Worm (Caenorhabditis elegans) whole organism, L4 larva: Measurements from ENCODE around the gene C17B7.14.
A peak's percentile ranks its signal among the peaks of the same experiment; 100 is the strongest.

ENCODE experiments used
- F26F4.8 ChIP-seq: fragments of 200-800 bp; sonication (Bioruptor generic); conservative IDR thresholded peaks from 2 replicates; pipeline ENCODE4 v1.3.6; 2022; ENCODE audit warnings: missing genetic modification characterization, missing compliant biosample characterization
- T20F7.1 ChIP-seq: fragments of 200-800 bp; sonication (Bioruptor generic); optimal IDR thresholded peaks from 2 replicates; lab custom pipeline; 2018; ENCODE audit warnings: mild to moderate bottlenecking, missing genetic modification characterization, missing compliant biosample characterization
- Y105C5A.15 ChIP-seq: fragments of 200-800 bp; sonication (Bioruptor generic); IDR thresholded peaks from 2 replicates; pipeline ENCODE4 v1.3.6; 2022; ENCODE audit warnings: missing genetic modification characterization, missing compliant biosample characterization
- ZK546.5 ChIP-seq, 2 experiments: sonication (generic microtip); optimal IDR thresholded peaks; 2 replicates each; lab custom pipeline; 2017; ENCODE audit warnings: missing biosample characterization in 2 of 2, missing genetic modification characterization in 2 of 2
- aha-1 ChIP-seq: fragments of 150-350 bp; peaks from one replicate; lab custom pipeline; 2014; ENCODE audit warnings: missing biosample characterization, missing genetic modification characterization
- arid-1 ChIP-seq: fragments of 200-800 bp; sonication (Bioruptor generic); conservative IDR thresholded peaks from 2 replicates; pipeline ENCODE4 v1.3.6; 2022; ENCODE audit warnings: missing genetic modification reagents, missing genetic modification characterization, missing compliant biosample characterization
- attf-4 ChIP-seq: sonication (generic microtip); optimal IDR thresholded peaks from 3 replicates; lab custom pipeline; 2017; ENCODE audit warnings: missing biosample characterization, missing genetic modification characterization
- ceh-20 ChIP-seq: fragments of 200-800 bp; sonication (Bioruptor generic); IDR thresholded peaks from 2 replicates; pipeline ENCODE4 v1.3.6; 2022; ENCODE audit warnings: missing genetic modification reagents, missing genetic modification characterization, missing compliant biosample characterization
- ceh-28 ChIP-seq: fragments of 150-350 bp; optimal IDR thresholded peaks from 2 replicates; lab custom pipeline; 2014; ENCODE audit warnings: missing biosample characterization, missing genetic modification reagents, missing genetic modification characterization
- ceh-62 ChIP-seq: sonication (generic microtip); optimal IDR thresholded peaks from 2 replicates; lab custom pipeline; 2017; ENCODE audit warnings: missing biosample characterization, missing genetic modification characterization
- cey-2 ChIP-seq: sonication (generic microtip); optimal IDR thresholded peaks from 3 replicates; lab custom pipeline; 2017; ENCODE audit warnings: missing genetic modification characterization, mild to moderate bottlenecking, missing compliant biosample characterization, antibody characterized with exemption, borderline replicate concordance; ENCODE audit not compliant: insufficient read depth
- ctbp-1 ChIP-seq: fragments of 200-800 bp; sonication (Bioruptor generic); IDR thresholded peaks from 2 replicates; pipeline ENCODE4 v1.3.6; 2022; ENCODE audit warnings: missing genetic modification reagents, missing genetic modification characterization, missing compliant biosample characterization
- daf-16 ChIP-seq, 3 experiments: sonication (generic microtip); optimal IDR thresholded peaks; 2 replicates each; lab custom pipeline; 2016 to 2017; ENCODE audit warnings: missing genetic modification characterization in 3 of 3, missing genetic modification reagents in 3 of 3, mild to moderate bottlenecking in 2 of 3, missing compliant biosample characterization in 2 of 3, missing biosample characterization in 1 of 3, moderate library complexity in 1 of 3
- dmd-6 ChIP-seq: fragments of 200-800 bp; sonication (Bioruptor generic); IDR thresholded peaks from 2 replicates; pipeline ENCODE4 v1.3.6; 2022; ENCODE audit warnings: missing genetic modification reagents, missing genetic modification characterization, missing compliant biosample characterization
- dmd-8 ChIP-seq: fragments of 200-800 bp; sonication (Bioruptor generic); IDR thresholded peaks from 2 replicates; pipeline ENCODE4 v1.3.6; 2022; ENCODE audit warnings: missing genetic modification characterization, missing compliant biosample characterization
- dpl-1 ChIP-seq: fragments of 150-350 bp; optimal IDR thresholded peaks from 2 replicates; lab custom pipeline; 2014; ENCODE audit warnings: missing biosample characterization, missing genetic modification reagents, missing genetic modification characterization
- egl-27 ChIP-seq: sonication (generic microtip); optimal IDR thresholded peaks from 3 replicates; lab custom pipeline; 2017; ENCODE audit warnings: missing biosample characterization, missing genetic modification reagents, missing genetic modification characterization
- gei-8 ChIP-seq: fragments of 200-800 bp; sonication (Bioruptor generic); optimal IDR thresholded peaks from 2 replicates; lab custom pipeline; 2018; ENCODE audit warnings: mild to moderate bottlenecking, missing genetic modification characterization, missing compliant biosample characterization
- hlh-11 ChIP-seq: fragments of 200-800 bp; sonication (Bioruptor generic); optimal IDR thresholded peaks from 2 replicates; lab custom pipeline; 2018; ENCODE audit warnings: mild to moderate bottlenecking, missing genetic modification characterization, missing compliant biosample characterization
- lin-1 ChIP-seq: fragments of 200-800 bp; sonication (Bioruptor generic); IDR thresholded peaks from 2 replicates; pipeline ENCODE4 v1.3.6; 2022; ENCODE audit warnings: missing genetic modification reagents, missing genetic modification characterization, missing compliant biosample characterization
- lin-13 ChIP-seq: fragments of 150-350 bp; optimal IDR thresholded peaks from 2 replicates; lab custom pipeline; 2014; ENCODE audit warnings: missing biosample characterization, missing genetic modification reagents, missing genetic modification characterization
- mep-1 ChIP-seq: fragments of 150-350 bp; sonication (generic microtip); optimal IDR thresholded peaks from 3 replicates; lab custom pipeline; 2014; ENCODE audit warnings: missing biosample characterization, missing genetic modification characterization
- mes-2 ChIP-seq: sonication (generic microtip); optimal IDR thresholded peaks from 2 replicates; lab custom pipeline; 2016; ENCODE audit warnings: missing genotype, mild to moderate bottlenecking, missing genetic modification characterization, missing compliant biosample characterization; ENCODE audit not compliant: poor library complexity, severe bottlenecking
- nhr-10 ChIP-seq: fragments of 150-350 bp; optimal IDR thresholded peaks from 2 replicates; lab custom pipeline; 2014; ENCODE audit warnings: missing biosample characterization, missing genetic modification characterization
- nhr-11 ChIP-seq: fragments of 150-350 bp; optimal IDR thresholded peaks from 2 replicates; lab custom pipeline; 2014; ENCODE audit warnings: missing biosample characterization, missing genetic modification characterization
- nhr-111 ChIP-seq: fragments of 200-800 bp; sonication (Bioruptor generic); optimal IDR thresholded peaks from 2 replicates; lab custom pipeline; 2018; ENCODE audit warnings: mild to moderate bottlenecking, missing genetic modification characterization, missing compliant biosample characterization
- nhr-237 ChIP-seq: sonication (generic microtip); optimal IDR thresholded peaks from 2 replicates; lab custom pipeline; 2017; ENCODE audit warnings: missing biosample characterization, missing genetic modification characterization
- nhr-25 ChIP-seq: sonication (generic microtip); optimal IDR thresholded peaks from 2 replicates; lab custom pipeline; 2017; ENCODE audit warnings: missing genetic modification characterization, mild to moderate bottlenecking, missing compliant biosample characterization, antibody characterized with exemption, moderate library complexity, borderline replicate concordance; ENCODE audit not compliant: insufficient read depth
- nhr-28 ChIP-seq: fragments of 150-350 bp; optimal IDR thresholded peaks from 2 replicates; lab custom pipeline; 2014; ENCODE audit warnings: missing biosample characterization, missing genetic modification characterization
- nhr-42 ChIP-seq: fragments of 200-800 bp; sonication (Bioruptor generic); IDR thresholded peaks from 2 replicates; pipeline ENCODE4 v1.3.6; 2022; ENCODE audit warnings: missing genetic modification characterization, missing compliant biosample characterization
- php-3 ChIP-seq: fragments of 200-800 bp; sonication (Bioruptor generic); IDR thresholded peaks from 2 replicates; pipeline ENCODE4 v1.3.6; 2022; ENCODE audit warnings: missing genetic modification reagents, missing genetic modification characterization, missing compliant biosample characterization
- sdz-12 ChIP-seq: fragments of 200-800 bp; sonication (Bioruptor generic); optimal IDR thresholded peaks from 2 replicates; lab custom pipeline; 2018; ENCODE audit warnings: mild to moderate bottlenecking, missing genetic modification characterization, missing compliant biosample characterization
- set-16 ChIP-seq: fragments of 200-800 bp; sonication (Bioruptor generic); IDR thresholded peaks from 2 replicates; pipeline ENCODE4 v1.3.6; 2022; ENCODE audit warnings: missing genetic modification reagents, missing genetic modification characterization, missing compliant biosample characterization
- snpc-1.2 ChIP-seq: fragments of 200-800 bp; sonication (Bioruptor generic); IDR thresholded peaks from 2 replicates; pipeline ENCODE4 v1.3.6; 2022; ENCODE audit warnings: missing genetic modification reagents, missing genetic modification characterization, missing compliant biosample characterization
- spr-3 ChIP-seq: fragments of 200-800 bp; sonication (Bioruptor generic); optimal IDR thresholded peaks from 2 replicates; lab custom pipeline; 2018; ENCODE audit warnings: mild to moderate bottlenecking, missing genetic modification characterization, missing compliant biosample characterization
- tag-97 ChIP-seq: fragments of 200-800 bp; sonication (Bioruptor generic); IDR thresholded peaks from 2 replicates; pipeline ENCODE4 v1.3.6; 2022; ENCODE audit warnings: missing genetic modification characterization, missing compliant biosample characterization
- unc-39 ChIP-seq: sonication (generic microtip); optimal IDR thresholded peaks from 2 replicates; lab custom pipeline; 2017; ENCODE audit warnings: missing biosample characterization, missing genetic modification characterization
- unc-62 ChIP-seq, 3 experiments: fragments of 150-350 bp in 1 of 3; sonication (generic microtip); optimal IDR thresholded peaks in 2 of 3; peaks in 1 of 3; 1 replicate in 1 of 3; 2 replicates in 2 of 3; lab custom pipeline; 2014 to 2017; ENCODE audit warnings: missing biosample characterization in 3 of 3, missing genetic modification characterization in 3 of 3, missing genetic modification reagents in 3 of 3, missing genotype in 1 of 3
- vab-7 ChIP-seq: fragments of 200-800 bp; sonication (Bioruptor generic); IDR thresholded peaks from 2 replicates; pipeline ENCODE4 v1.3.6; 2022; ENCODE audit warnings: missing genetic modification reagents, missing genetic modification characterization, missing compliant biosample characterization
- zfp-2 ChIP-seq: sonication (generic microtip); optimal IDR thresholded peaks from 2 replicates; lab custom pipeline; 2016; ENCODE audit warnings: mild to moderate bottlenecking, missing genetic modification characterization, missing compliant biosample characterization
- ztf-11 ChIP-seq: fragments of 150-350 bp; optimal IDR thresholded peaks from 2 replicates; lab custom pipeline; 2014; ENCODE audit warnings: missing biosample characterization, missing genetic modification characterization

C17B7.14 gene

ce11 chrV:3281523-3281922 lies 38.8 kb downstream of the C17B7.14 start, which contains the start of gene T28A11.25:
Gene T28A11.25, plus strand, starts transcription at chrV:3281823.
- TF ChIP-seq dmd-8 (no peak), daf-16 (GFP tag; optimal IDR thresholded peaks at IDR 0.05; lab: Kevin White, UChicago) (peak in 1 of 2 experiments; percentile 33), daf-16 (tag; optimal IDR thresholded peaks at IDR 0.05; lab: Kevin White, UChicago) (no peak), nhr-42 (GFP tag; lab: Robert Waterston, UW) (no peak)

- TF ChIP-seq mes-2 (no peak), attf-4 (tag; lab: Kevin White, UChicago) (no peak), hlh-11 (peak; percentile 26), gei-8 (GFP tag; lab: Kevin White, UChicago) (no peak), mep-1 (tag; lab: Kevin White, UChicago) (no peak), sdz-12 (GFP tag; lab: Kevin White, UChicago) (no peak), ctbp-1 (GFP tag; lab: Robert Waterston, UW) (no peak), Y105C5A.15 (GFP tag; lab: Robert Waterston, UW) (no peak)
Observed at ce11 chrV:3280009-3280408, 40.3 kb downstream of the C17B7.14 start, which contains the start of gene T28A11.2. Gene T28A11.2, plus strand, starts transcription at chrV:3280379.

- TF ChIP-seq aha-1 (tag; lab: Kevin White, UChicago) (peak; percentile 35), nhr-28 (tag; lab: Kevin White, UChicago) (peak; percentile 10), lin-13 (GFP tag; lab: Kevin White, UChicago) (no peak), daf-16 (GFP tag; optimal IDR thresholded peaks at IDR 0.05; lab: Kevin White, UChicago) (peak in 1 of 2 experiments; percentile 86), daf-16 (tag; optimal IDR thresholded peaks at IDR 0.05; lab: Kevin White, UChicago) (no peak), hlh-11 (peak; percentile 54), dmd-6 (peak; percentile 40), arid-1 (no peak), ceh-62 (tag; lab: Kevin White, UChicago) (no peak)
Observed at ce11 chrV:3279138-3279537, 41.2 kb downstream of the C17B7.14 start.

- peak in 1 of 2 experiments; percentile 8 for TF ChIP-seq unc-62 (GFP tag; optimal IDR thresholded peaks at IDR 0.05 in 1 of 2; lab: Kevin White, UChicago)
- TF ChIP-seq unc-62 (tag; optimal IDR thresholded peaks at IDR 0.05; lab: Kevin White, UChicago), result no peak
- no peak for TF ChIP-seq T20F7.1 (GFP tag; lab: Kevin White, UChicago)
- no peak for TF ChIP-seq ztf-11 (tag; lab: Kevin White, UChicago)
- TF ChIP-seq mes-2, result peak; percentile 50
- TF ChIP-seq hlh-11, result no peak
- TF ChIP-seq php-3 (GFP tag; lab: Robert Waterston, UW), result no peak
- no peak for TF ChIP-seq snpc-1.2 (GFP tag; lab: Robert Waterston, UW)
- TF ChIP-seq dpl-1 (GFP tag; lab: Kevin White, UChicago), result peak; percentile 7
Observed at ce11 chrV:3278101-3278639, 42.2 kb downstream of the C17B7.14 start, which contains the start of gene fbxa-64. Gene fbxa-64, minus strand, starts transcription at chrV:3278151.

- no peak for TF ChIP-seq unc-39
- TF ChIP-seq egl-27, result no peak
- TF ChIP-seq ceh-28 (tag; lab: Kevin White, UChicago), result no peak
- peak; percentile 15 for TF ChIP-seq nhr-11 (tag; lab: Kevin White, UChicago)
- TF ChIP-seq php-3 (GFP tag; lab: Robert Waterston, UW), result no peak
- TF ChIP-seq zfp-2 (tag; lab: Kevin White, UChicago), result no peak
- TF ChIP-seq set-16, result no peak
- no peak for TF ChIP-seq F26F4.8
- TF ChIP-seq ZK546.5 (tag; optimal IDR thresholded peaks at IDR 0.05; lab: Kevin White, UChicago), result no peak
- TF ChIP-seq nhr-237 (tag; lab: Kevin White, UChicago), result no peak
- no peak for TF ChIP-seq nhr-111 (GFP tag; lab: Kevin White, UChicago)
- no peak for TF ChIP-seq vab-7 (GFP tag; lab: Robert Waterston, UW)
- no peak for TF ChIP-seq nhr-25
- no peak for TF ChIP-seq cey-2
- no peak for TF ChIP-seq arid-1
- 0 out of 2 replicates have a peak, but pooled peaks have one; percentile 26 for TF ChIP-seq ceh-20
- TF ChIP-seq tag-97 (GFP tag; lab: Robert Waterston, UW), result no peak
- TF ChIP-seq spr-3 (GFP tag; lab: Kevin White, UChicago), result no peak
- TF ChIP-seq daf-16 (GFP tag; optimal IDR thresholded peaks at IDR 0.05; lab: Kevin White, UChicago), result peak in 1 of 2 experiments; percentile 90
- TF ChIP-seq daf-16 (tag; optimal IDR thresholded peaks at IDR 0.05; lab: Kevin White, UChicago), result no peak
- no peak for TF ChIP-seq nhr-10 (tag; lab: Kevin White, UChicago)
- TF ChIP-seq hlh-11, result peak; percentile 70
- TF ChIP-seq lin-1 (GFP tag; lab: Robert Waterston, UW), result no peak
Observed at ce11 chrV:3276184-3276583, 44.1 kb downstream of the C17B7.14 start.
